Worm (Caenorhabditis elegans) whole organism, L1 larva: ENCODE measurements around the gene Y69E1A.4.

Source experiments
- C16A3.4 ChIP-seq: fragments of 150-350 bp; optimal IDR thresholded peaks from 2 replicates; lab custom pipeline; 2014; ENCODE audit warnings: missing biosample characterization, missing genetic modification characterization
- C34B4.2 ChIP-seq: sonication (generic microtip); optimal IDR thresholded peaks from 2 replicates; lab custom pipeline; 2017; ENCODE audit warnings: mild to moderate bottlenecking, missing genetic modification characterization, missing compliant biosample characterization
- F16B12.6 ChIP-seq: fragments of 150-350 bp; optimal IDR thresholded peaks from 2 replicates; lab custom pipeline; 2014; ENCODE audit warnings: missing biosample characterization, missing genetic modification characterization
- Y116A8C.19 ChIP-seq: sonication (generic microtip); optimal IDR thresholded peaks from 2 replicates; lab custom pipeline; 2016; ENCODE audit warnings: missing compliant biosample characterization, missing genetic modification characterization, borderline replicate concordance
- aha-1 ChIP-seq: fragments of 150-350 bp; optimal IDR thresholded peaks from 2 replicates; lab custom pipeline; 2014; ENCODE audit warnings: missing biosample characterization, missing genetic modification characterization
- alr-1 ChIP-seq: fragments of 200-800 bp; sonication (Bioruptor generic); optimal IDR thresholded peaks from 2 replicates; lab custom pipeline; 2018; ENCODE audit warnings: borderline replicate concordance, mild to moderate bottlenecking, missing genetic modification characterization, missing compliant biosample characterization
- aly-2 ChIP-seq: fragments of 150-350 bp; optimal IDR thresholded peaks from 2 replicates; lab custom pipeline; 2014; ENCODE audit warnings: missing biosample characterization, missing genetic modification characterization
- ama-1 ChIP-seq: fragments of 150-350 bp; optimal IDR thresholded peaks from 2 replicates; lab custom pipeline; 2014
- blmp-1 ChIP-seq: fragments of 150-350 bp; optimal IDR thresholded peaks from 2 replicates; lab custom pipeline; 2014; ENCODE audit warnings: missing biosample characterization, missing genetic modification characterization
- ceh-63 ChIP-seq: fragments of 200-800 bp; sonication (Bioruptor generic); optimal IDR thresholded peaks from 2 replicates; lab custom pipeline; 2018; ENCODE audit warnings: mild to moderate bottlenecking, missing genetic modification characterization, missing compliant biosample characterization
- ceh-82 ChIP-seq, 3 experiments: fragments of 150-350 bp in 1 of 3; sonication (generic microtip) in 2 of 3; optimal IDR thresholded peaks; 2 replicates each; lab custom pipeline; 2014 to 2017; ENCODE audit warnings: missing biosample characterization in 3 of 3, missing genetic modification characterization in 3 of 3
- ceh-88 ChIP-seq: fragments of 200-800 bp; sonication (Bioruptor generic); IDR thresholded peaks from 2 replicates; pipeline ENCODE4 v1.3.6; 2022; ENCODE audit warnings: missing genetic modification characterization, missing compliant biosample characterization
- ces-1 ChIP-seq: fragments of 150-350 bp; optimal IDR thresholded peaks from 2 replicates; lab custom pipeline; 2014; ENCODE audit warnings: missing biosample characterization, missing genetic modification reagents, missing genetic modification characterization
- efl-1 ChIP-seq, 4 experiments: fragments of 150-350 bp; optimal IDR thresholded peaks in 3 of 4; peaks in 1 of 4; 1 replicate in 1 of 4; 2 replicates in 3 of 4; lab custom pipeline; 2014; ENCODE audit warnings: missing biosample characterization in 2 of 4, missing genetic modification characterization in 2 of 4, missing genetic modification reagents in 2 of 4
- egl-13 ChIP-seq: sonication (generic microtip); optimal IDR thresholded peaks from 2 replicates; lab custom pipeline; 2016; ENCODE audit warnings: missing genotype, missing genetic modification reagents, missing genetic modification characterization, missing compliant biosample characterization
- egl-27 ChIP-seq, 2 experiments: fragments of 150-350 bp in 1 of 2; sonication (generic microtip); optimal IDR thresholded peaks; 3 replicates each; lab custom pipeline; 2017 to 2018; ENCODE audit warnings: missing biosample characterization in 2 of 2, missing genetic modification characterization in 2 of 2, missing genetic modification reagents in 2 of 2
- elt-3 ChIP-seq, 6 experiments: fragments of 150-350 bp in 1 of 6; sonication (generic microtip); optimal IDR thresholded peaks; 2 replicates each; lab custom pipeline; 2017 to 2018; ENCODE audit warnings: missing biosample characterization in 6 of 6, missing genetic modification characterization in 6 of 6, inconsistent platforms in 1 of 6
- ets-5 ChIP-seq: fragments of 200-800 bp; sonication (Bioruptor generic); IDR thresholded peaks from 2 replicates; pipeline ENCODE4 v1.3.6; 2022; ENCODE audit warnings: missing genetic modification characterization, missing compliant biosample characterization
- fkh-4 ChIP-seq: sonication (generic microtip); optimal IDR thresholded peaks from 2 replicates; lab custom pipeline; 2016; ENCODE audit warnings: missing compliant biosample characterization, missing genetic modification characterization, borderline replicate concordance
- fos-1 ChIP-seq: fragments of 150-350 bp; optimal IDR thresholded peaks from 2 replicates; lab custom pipeline; 2014; ENCODE audit warnings: missing biosample characterization, missing genetic modification characterization
- grh-1 ChIP-seq: fragments of 200-800 bp; sonication (Bioruptor generic); IDR thresholded peaks from 2 replicates; pipeline ENCODE4 v1.3.6; 2022; ENCODE audit warnings: missing genetic modification reagents, missing genetic modification characterization, missing compliant biosample characterization
- hlh-17 ChIP-seq: fragments of 200-800 bp; sonication (Bioruptor generic); optimal IDR thresholded peaks from 2 replicates; lab custom pipeline; 2018; ENCODE audit warnings: missing genetic modification characterization, mild to moderate bottlenecking, missing compliant biosample characterization, moderate library complexity, borderline replicate concordance
- hlh-4 ChIP-seq: sonication (generic microtip); optimal IDR thresholded peaks from 2 replicates; lab custom pipeline; 2016; ENCODE audit warnings: mild to moderate bottlenecking, missing genetic modification characterization, missing compliant biosample characterization
- hpl-2 ChIP-seq: fragments of 150-350 bp; optimal IDR thresholded peaks from 2 replicates; lab custom pipeline; 2014; ENCODE audit warnings: missing biosample characterization, missing genetic modification reagents, missing genetic modification characterization
- irx-1 ChIP-seq: sonication (generic microtip); optimal IDR thresholded peaks from 2 replicates; lab custom pipeline; 2016; ENCODE audit warnings: missing genetic modification characterization, missing compliant biosample characterization
- jun-1 ChIP-seq: fragments of 150-350 bp; optimal IDR thresholded peaks from 2 replicates; lab custom pipeline; 2014; ENCODE audit warnings: missing biosample characterization, missing genetic modification reagents, missing genetic modification characterization
- lin-39 ChIP-seq: fragments of 150-350 bp; optimal IDR thresholded peaks from 2 replicates; lab custom pipeline; 2014; ENCODE audit warnings: missing biosample characterization, missing genetic modification reagents, missing genetic modification characterization
- mdl-1 ChIP-seq, 2 experiments: fragments of 150-350 bp; optimal IDR thresholded peaks; 2 replicates each; lab custom pipeline; 2014 to 2017; ENCODE audit warnings: missing biosample characterization in 2 of 2, missing genetic modification characterization in 2 of 2, inconsistent platforms in 1 of 2
- mef-2 ChIP-seq: fragments of 150-350 bp; optimal IDR thresholded peaks from 2 replicates; lab custom pipeline; 2014; ENCODE audit warnings: missing biosample characterization, missing genetic modification characterization
- nhr-20 ChIP-seq: sonication (generic microtip); optimal IDR thresholded peaks from 2 replicates; lab custom pipeline; 2016; ENCODE audit warnings: mild to moderate bottlenecking, missing genetic modification characterization, missing compliant biosample characterization
- nhr-237 ChIP-seq: fragments of 150-350 bp; optimal IDR thresholded peaks from 2 replicates; lab custom pipeline; 2014; ENCODE audit warnings: missing biosample characterization, missing genetic modification characterization
- nhr-76 ChIP-seq: sonication (generic microtip); optimal IDR thresholded peaks from 2 replicates; lab custom pipeline; 2017; ENCODE audit warnings: missing biosample characterization, missing genetic modification characterization
- nhr-84 ChIP-seq: sonication (generic microtip); optimal IDR thresholded peaks from 2 replicates; lab custom pipeline; 2017; ENCODE audit warnings: missing biosample characterization, missing genetic modification characterization
- nhr-85 ChIP-seq: sonication (generic microtip); peaks from one replicate; lab custom pipeline; 2016; ENCODE audit warnings: missing genetic modification characterization, inconsistent platforms, missing compliant biosample characterization
- pag-3 ChIP-seq: sonication (generic microtip); optimal IDR thresholded peaks from 2 replicates; lab custom pipeline; 2017; ENCODE audit warnings: missing genetic modification characterization, mild to moderate bottlenecking, missing compliant biosample characterization, antibody characterized with exemption, borderline replicate concordance; ENCODE audit not compliant: insufficient read depth
- pax-3 ChIP-seq: fragments of 200-800 bp; sonication (Bioruptor generic); optimal IDR thresholded peaks from 2 replicates; lab custom pipeline; 2018; ENCODE audit warnings: mild to moderate bottlenecking, missing genetic modification characterization, moderate library complexity, missing compliant biosample characterization
- skn-1 ChIP-seq: fragments of 150-350 bp; optimal IDR thresholded peaks from 2 replicates; lab custom pipeline; 2014; ENCODE audit warnings: missing biosample characterization, missing genetic modification characterization
- snu-23 ChIP-seq: sonication (generic microtip); optimal IDR thresholded peaks from 2 replicates; lab custom pipeline; 2016; ENCODE audit warnings: missing genetic modification characterization, missing compliant biosample characterization
- sptf-1 ChIP-seq: fragments of 150-350 bp; optimal IDR thresholded peaks from 2 replicates; lab custom pipeline; 2014; ENCODE audit warnings: missing biosample characterization, missing genetic modification characterization
- sup-37 ChIP-seq: fragments of 200-800 bp; sonication (Bioruptor generic); optimal IDR thresholded peaks from 2 replicates; lab custom pipeline; 2018; ENCODE audit warnings: mild to moderate bottlenecking, missing genetic modification characterization, missing compliant biosample characterization
- swsn-7 ChIP-seq: sonication (generic microtip); optimal IDR thresholded peaks from 2 replicates; lab custom pipeline; 2016; ENCODE audit warnings: missing genetic modification characterization, missing compliant biosample characterization
- tbx-2 ChIP-seq: sonication (generic microtip); optimal IDR thresholded peaks from 2 replicates; lab custom pipeline; 2016; ENCODE audit warnings: missing genetic modification characterization, missing compliant biosample characterization
- unc-130 ChIP-seq: fragments of 150-350 bp; optimal IDR thresholded peaks from 2 replicates; lab custom pipeline; 2017; ENCODE audit warnings: missing biosample characterization, missing genetic modification characterization, inconsistent platforms
- unc-30 ChIP-seq: sonication (generic microtip); optimal IDR thresholded peaks from 2 replicates; lab custom pipeline; 2017; ENCODE audit warnings: missing biosample characterization, missing genetic modification characterization
- unc-62 ChIP-seq: fragments of 150-350 bp; optimal IDR thresholded peaks from 2 replicates; lab custom pipeline; 2014; ENCODE audit warnings: missing biosample characterization, missing genetic modification reagents, missing genetic modification characterization
- unc-86 ChIP-seq: sonication (generic microtip); optimal IDR thresholded peaks from 2 replicates; lab custom pipeline; 2016; ENCODE audit warnings: missing genetic modification characterization, missing compliant biosample characterization
- xbp-1 ChIP-seq: sonication (generic microtip); optimal IDR thresholded peaks from 2 replicates; lab custom pipeline; 2016; ENCODE audit warnings: missing genetic modification characterization, missing compliant biosample characterization
- zip-4 ChIP-seq: fragments of 200-800 bp; sonication (Bioruptor generic); optimal IDR thresholded peaks from 2 replicates; lab custom pipeline; 2018; ENCODE audit warnings: mild to moderate bottlenecking, missing genetic modification characterization, moderate library complexity, missing compliant biosample characterization
- ztf-11 ChIP-seq, 2 experiments: sonication (generic microtip); optimal IDR thresholded peaks; 2 replicates each; lab custom pipeline; 2016 to 2017; ENCODE audit warnings: missing genetic modification characterization in 2 of 2, missing biosample characterization in 1 of 2, missing compliant biosample characterization in 1 of 2

Y69E1A.4 gene

DNA sequence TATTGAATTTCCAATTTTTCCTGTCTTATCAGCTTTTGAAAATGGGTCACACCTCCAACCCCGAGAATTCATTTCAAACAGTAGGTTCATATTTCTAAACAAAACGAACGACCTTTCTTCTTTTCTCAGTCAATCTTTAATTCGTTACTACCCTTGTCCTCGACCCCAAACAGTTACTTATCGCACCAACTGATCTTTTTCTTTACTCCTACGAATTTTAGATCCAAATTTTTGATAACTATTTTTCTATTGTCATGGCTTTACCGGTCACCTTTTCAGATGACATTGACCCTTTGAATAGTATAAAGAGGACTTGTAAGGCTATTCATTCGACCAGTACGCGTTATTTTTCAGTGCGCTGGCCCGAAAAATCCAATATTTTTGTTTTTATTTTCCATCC lies 38.9 kb upstream of the Y69E1A.4 start:
- TF ChIP-seq nhr-85 (tag; lab: Kevin White, UChicago) (peak; percentile 49), ces-1 (GFP tag; lab: Kevin White, UChicago) (no peak)

DNA sequence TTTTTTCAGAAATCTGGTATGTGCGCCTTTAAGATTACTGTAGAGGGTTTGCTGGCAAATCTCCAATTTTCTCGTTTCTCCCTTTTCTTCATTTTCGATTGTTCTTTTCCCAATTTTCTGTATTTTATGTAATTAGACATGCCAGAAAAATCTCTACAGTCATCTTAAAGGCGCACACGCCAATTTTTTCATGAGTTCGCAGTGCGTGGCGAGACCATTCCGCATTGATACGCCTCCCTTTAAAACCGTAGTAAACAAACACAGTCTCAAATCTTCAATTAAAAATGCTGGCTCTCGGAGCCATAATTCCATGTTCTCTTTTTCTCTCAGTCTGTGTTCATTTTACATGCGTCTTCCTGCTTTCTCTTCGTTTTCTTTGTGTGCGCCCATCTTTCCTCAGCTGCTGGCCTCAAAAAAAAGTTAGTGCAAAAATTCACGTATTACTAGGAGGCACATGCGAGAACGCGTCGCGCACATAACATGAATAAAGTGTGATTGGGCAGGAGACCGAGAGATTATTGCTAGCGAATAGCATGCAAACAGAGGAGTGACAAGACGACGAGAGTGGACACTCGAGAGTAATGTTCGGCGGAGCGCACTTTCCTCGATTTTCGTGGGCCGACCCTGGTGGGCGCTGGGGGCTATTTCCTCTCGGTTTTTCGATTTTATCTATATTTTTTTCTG lies 36.0 kb upstream of the Y69E1A.4 start:
- TF ChIP-seq skn-1 (tag; lab: Kevin White, UChicago) (peak; percentile 60), unc-130 (tag; lab: Kevin White, UChicago) (peak; percentile 51), ama-1 (lab: Kevin White, UChicago) (no peak), unc-62 (GFP tag; lab: Kevin White, UChicago) (no peak), hlh-17 (GFP tag; lab: Kevin White, UChicago) (no peak), ceh-88 (GFP tag; lab: Robert Waterston, UW) (peak; percentile 46; the same call in 1 of the 2 replicates), hlh-4 (no peak), egl-27 (tag; optimal IDR thresholded peaks at IDR 0.05; lab: Kevin White, UChicago) (peak in 1 of 2 experiments; percentile 63), ztf-11 (tag; optimal IDR thresholded peaks at IDR 0.05; lab: Kevin White, UChicago) (no peak), grh-1 (peak; percentile 40; the same call in 1 of the 2 replicates), xbp-1 (tag; lab: Kevin White, UChicago) (peak; percentile 83), unc-86 (tag; lab: Kevin White, UChicago) (peak; percentile 75), swsn-7 (tag; lab: Kevin White, UChicago) (peak; percentile 85), aly-2 (no peak), C34B4.2 (tag; lab: Kevin White, UChicago) (no peak), fos-1 (tag; lab: Kevin White, UChicago) (peak; percentile 48), unc-30 (tag; lab: Kevin White, UChicago) (no peak), Y116A8C.19 (tag; lab: Kevin White, UChicago) (no peak), mef-2 (tag; lab: Kevin White, UChicago) (no peak), nhr-76 (tag; lab: Kevin White, UChicago) (no peak), C16A3.4 (tag; lab: Kevin White, UChicago) (peak; percentile 47), egl-13 (no peak), nhr-84 (tag; lab: Kevin White, UChicago) (no peak), ceh-82 (tag; optimal IDR thresholded peaks at IDR 0.05; lab: Kevin White, UChicago) (peak; percentile 48 to 81 (median 50)), sptf-1 (tag; lab: Kevin White, UChicago) (no peak), ceh-63 (no peak), ets-5 (GFP tag; lab: Robert Waterston, UW) (no peak), jun-1 (tag; lab: Kevin White, UChicago) (peak; percentile 45), sup-37 (GFP tag; lab: Kevin White, UChicago) (no peak), hpl-2 (GFP tag; lab: Kevin White, UChicago) (no peak), tbx-2 (peak; percentile 87), snu-23 (GFP tag; lab: Kevin White, UChicago) (peak; percentile 91), fkh-4 (tag; lab: Kevin White, UChicago) (no peak), nhr-20 (peak; percentile 92), nhr-237 (tag; lab: Kevin White, UChicago) (peak; percentile 49), blmp-1 (peak; percentile 19), zip-4 (no peak), irx-1 (peak; percentile 72), pax-3 (tag; lab: Kevin White, UChicago) (peak; percentile 9), elt-3 (tag; optimal IDR thresholded peaks at IDR 0.05; lab: Kevin White, UChicago) (peak in 1 of 6 experiments; percentile 57), alr-1 (tag; lab: Kevin White, UChicago) (no peak), efl-1 (optimal IDR thresholded peaks at IDR 0.05; lab: Kevin White, UChicago) (peak; percentile 78 to 88), efl-1 (GFP tag; optimal IDR thresholded peaks at IDR 0.05 in 1 of 2; lab: Kevin White, UChicago) (peak; percentile 60 to 93), lin-39 (tag; lab: Kevin White, UChicago) (peak; percentile 10), aha-1 (tag; lab: Kevin White, UChicago) (peak; percentile 48), F16B12.6 (tag; lab: Kevin White, UChicago) (no peak), mdl-1 (tag; optimal IDR thresholded peaks at IDR 0.05; lab: Kevin White, UChicago) (peak in 1 of 2 experiments; percentile 93), pag-3 (peak; percentile 22), ces-1 (GFP tag; lab: Kevin White, UChicago) (no peak)
